Worm (Caenorhabditis elegans) whole organism, young adult: Measurements from ENCODE around the gene C01G6.3.

Source experiments
- B0019.2 ChIP-seq: fragments of 200-800 bp; sonication (Bioruptor generic); conservative IDR thresholded peaks from 2 replicates; pipeline ENCODE4 v1.3.6; 2022; ENCODE audit warnings: missing genetic modification reagents, missing genetic modification characterization, missing compliant biosample characterization
- C17E4.6 ChIP-seq: fragments of 200-800 bp; sonication (Bioruptor generic); IDR thresholded peaks from 2 replicates; pipeline ENCODE4 v1.3.6; 2022; ENCODE audit warnings: missing genetic modification reagents, missing genetic modification characterization, missing compliant biosample characterization
- F37B4.10 ChIP-seq: fragments of 200-800 bp; sonication (Bioruptor generic); IDR thresholded peaks from 2 replicates; pipeline ENCODE4 v1.3.6; 2022; ENCODE audit warnings: missing genetic modification characterization, missing compliant biosample characterization
- F52B5.7 ChIP-seq: sonication (generic microtip); optimal IDR thresholded peaks from 2 replicates; lab custom pipeline; 2016; ENCODE audit warnings: mild to moderate bottlenecking, missing genetic modification characterization, missing compliant biosample characterization
- F55B11.4 ChIP-seq: sonication (generic microtip); optimal IDR thresholded peaks from 2 replicates; lab custom pipeline; 2016; ENCODE audit warnings: missing compliant biosample characterization, missing genetic modification characterization, borderline replicate concordance; ENCODE audit not compliant: insufficient read depth
- F57A8.1 ChIP-seq: fragments of 200-800 bp; sonication (Bioruptor generic); optimal IDR thresholded peaks from 2 replicates; lab custom pipeline; 2018; ENCODE audit warnings: mild to moderate bottlenecking, missing genetic modification characterization, moderate library complexity, missing compliant biosample characterization
- K11D2.4 ChIP-seq: fragments of 200-800 bp; sonication (Bioruptor generic); IDR thresholded peaks from 2 replicates; pipeline ENCODE4 v1.3.6; 2022; ENCODE audit warnings: missing genetic modification reagents, missing genetic modification characterization, missing compliant biosample characterization
- T07F8.4 ChIP-seq: sonication (generic microtip); optimal IDR thresholded peaks from 2 replicates; lab custom pipeline; 2016; ENCODE audit warnings: mild to moderate bottlenecking, missing genetic modification characterization, moderate library complexity, missing compliant biosample characterization
- T26A5.8 ChIP-seq: sonication (generic microtip); optimal IDR thresholded peaks from 2 replicates; lab custom pipeline; 2016; ENCODE audit warnings: missing genetic modification characterization, missing compliant biosample characterization
- Y56A3A.18 ChIP-seq: fragments of 200-800 bp; sonication (Bioruptor generic); IDR thresholded peaks from 2 replicates; pipeline ENCODE4 v1.3.6; 2022; ENCODE audit warnings: missing genetic modification reagents, missing genetic modification characterization, missing compliant biosample characterization
- akir-1 ChIP-seq: fragments of 200-800 bp; sonication (Bioruptor generic); optimal IDR thresholded peaks from 2 replicates; lab custom pipeline; 2018; ENCODE audit warnings: mild to moderate bottlenecking, missing genetic modification characterization, moderate library complexity, missing compliant biosample characterization
- ama-1 ChIP-seq, 3 experiments: fragments of 150-350 bp in 1 of 3; sonication (generic microtip) in 2 of 3; optimal IDR thresholded peaks; 2 replicates each; lab custom pipeline; 2014 to 2018; ENCODE audit warnings: missing biosample characterization in 2 of 3, missing genetic modification characterization in 2 of 3, missing genetic modification reagents in 2 of 3
- aptf-3 ChIP-seq: fragments of 200-800 bp; sonication (Bioruptor generic); IDR thresholded peaks from 2 replicates; pipeline ENCODE4 v1.3.6; 2022; ENCODE audit warnings: missing genetic modification characterization, missing compliant biosample characterization
- athp-1 ChIP-seq: sonication (generic microtip); optimal IDR thresholded peaks from 2 replicates; lab custom pipeline; 2017; ENCODE audit warnings: mild to moderate bottlenecking, missing genetic modification characterization, missing compliant biosample characterization
- bed-2 ChIP-seq: fragments of 200-800 bp; sonication (Bioruptor generic); IDR thresholded peaks from 2 replicates; pipeline ENCODE4 v1.3.6; 2022; ENCODE audit warnings: missing genetic modification reagents, missing genetic modification characterization, missing compliant biosample characterization
- ccch-3 ChIP-seq: fragments of 200-800 bp; sonication (Bioruptor generic); optimal IDR thresholded peaks from 2 replicates; lab custom pipeline; 2018; ENCODE audit warnings: mild to moderate bottlenecking, missing genetic modification characterization, missing compliant biosample characterization
- ceh-40 ChIP-seq: fragments of 200-800 bp; sonication (Bioruptor generic); IDR thresholded peaks from 2 replicates; pipeline ENCODE4 v1.3.6; 2022; ENCODE audit warnings: missing genetic modification characterization, missing compliant biosample characterization
- ceh-58 ChIP-seq: fragments of 200-800 bp; sonication (Bioruptor generic); IDR thresholded peaks from 2 replicates; pipeline ENCODE4 v1.3.6; 2022; ENCODE audit warnings: missing genetic modification characterization, missing compliant biosample characterization
- dpl-1 ChIP-seq: fragments of 150-350 bp; optimal IDR thresholded peaks from 2 replicates; lab custom pipeline; 2014; ENCODE audit warnings: missing biosample characterization, missing genetic modification reagents, missing genetic modification characterization
- egl-44 ChIP-seq: fragments of 200-800 bp; sonication (Bioruptor generic); IDR thresholded peaks from 2 replicates; pipeline ENCODE4 v1.3.6; 2022; ENCODE audit warnings: missing genetic modification reagents, missing genetic modification characterization, missing compliant biosample characterization
- egrh-3 ChIP-seq: fragments of 200-800 bp; sonication (Bioruptor generic); IDR thresholded peaks from 2 replicates; pipeline ENCODE4 v1.3.6; 2022; ENCODE audit warnings: missing genetic modification reagents, missing genetic modification characterization, missing compliant biosample characterization
- fkh-3 ChIP-seq: sonication (generic microtip); optimal IDR thresholded peaks from 2 replicates; lab custom pipeline; 2016; ENCODE audit warnings: mild to moderate bottlenecking, missing genetic modification characterization, missing compliant biosample characterization
- him-1 ChIP-seq: sonication (generic microtip); optimal IDR thresholded peaks from 2 replicates; lab custom pipeline; 2016; ENCODE audit warnings: missing genotype, missing genetic modification reagents, missing genetic modification characterization, missing compliant biosample characterization
- lag-1 ChIP-seq: fragments of 200-800 bp; sonication (Bioruptor generic); IDR thresholded peaks from 2 replicates; pipeline ENCODE4 v1.3.6; 2022; ENCODE audit warnings: missing genetic modification reagents, missing genetic modification characterization, missing compliant biosample characterization
- lin-35 ChIP-seq, 3 experiments: fragments of 150-350 bp in 2 of 3; sonication (generic microtip) in 1 of 3; optimal IDR thresholded peaks; 2 replicates each; lab custom pipeline; 2014 to 2018; ENCODE audit warnings: missing biosample characterization in 3 of 3, missing genetic modification characterization in 3 of 3, missing genetic modification reagents in 3 of 3
- lin-40 ChIP-seq: sonication (generic microtip); optimal IDR thresholded peaks from 2 replicates; lab custom pipeline; 2016; ENCODE audit warnings: missing genetic modification characterization, mild to moderate bottlenecking, missing compliant biosample characterization, missing genotype, missing genetic modification reagents
- lir-1 ChIP-seq: fragments of 200-800 bp; sonication (Bioruptor generic); conservative IDR thresholded peaks from 2 replicates; pipeline ENCODE4 v1.3.6; 2022; ENCODE audit warnings: missing genetic modification reagents, missing genetic modification characterization, missing compliant biosample characterization
- lsl-1 ChIP-seq: fragments of 200-800 bp; sonication (Bioruptor generic); optimal IDR thresholded peaks from 2 replicates; lab custom pipeline; 2018; ENCODE audit warnings: mild to moderate bottlenecking, missing genetic modification characterization, moderate library complexity, missing compliant biosample characterization
- madf-10 ChIP-seq: sonication (generic microtip); optimal IDR thresholded peaks from 2 replicates; lab custom pipeline; 2016; ENCODE audit warnings: mild to moderate bottlenecking, missing genetic modification characterization, missing compliant biosample characterization
- madf-6 ChIP-seq: fragments of 200-800 bp; sonication (Bioruptor generic); IDR thresholded peaks from 2 replicates; pipeline ENCODE4 v1.3.6; 2022; ENCODE audit warnings: missing genetic modification reagents, missing genetic modification characterization, missing compliant biosample characterization
- madf-8 ChIP-seq: fragments of 200-800 bp; sonication (Bioruptor generic); conservative IDR thresholded peaks from 2 replicates; pipeline ENCODE4 v1.3.6; 2022; ENCODE audit warnings: missing genetic modification reagents, missing genetic modification characterization, missing compliant biosample characterization
- mel-28 ChIP-seq: sonication (generic microtip); optimal IDR thresholded peaks from 2 replicates; lab custom pipeline; 2016; ENCODE audit warnings: borderline replicate concordance, mild to moderate bottlenecking, missing genetic modification characterization, missing compliant biosample characterization
- mes-4 ChIP-seq: sonication (generic microtip); optimal IDR thresholded peaks from 2 replicates; lab custom pipeline; 2016; ENCODE audit warnings: missing genotype, missing genetic modification characterization, missing compliant biosample characterization
- nfya-1 ChIP-seq: sonication (generic microtip); optimal IDR thresholded peaks from 2 replicates; lab custom pipeline; 2017; ENCODE audit warnings: antibody characterized with exemption, missing compliant biosample characterization, missing genetic modification characterization, borderline replicate concordance; ENCODE audit not compliant: insufficient read depth
- nhr-120 ChIP-seq: fragments of 200-800 bp; sonication (Bioruptor generic); IDR thresholded peaks from 2 replicates; pipeline ENCODE4 v1.3.6; 2022; ENCODE audit warnings: missing genetic modification characterization, missing compliant biosample characterization
- nhr-27 ChIP-seq: fragments of 200-800 bp; sonication (Bioruptor generic); optimal IDR thresholded peaks from 2 replicates; lab custom pipeline; 2018; ENCODE audit warnings: mild to moderate bottlenecking, missing genetic modification characterization, moderate library complexity, missing compliant biosample characterization
- rcor-1 ChIP-seq: fragments of 200-800 bp; sonication (Bioruptor generic); IDR thresholded peaks from 2 replicates; pipeline ENCODE4 v1.3.6; 2022; ENCODE audit warnings: missing genetic modification reagents, missing genetic modification characterization, missing compliant biosample characterization
- repo-1 ChIP-seq: sonication (generic microtip); optimal IDR thresholded peaks from 2 replicates; lab custom pipeline; 2017; ENCODE audit warnings: mild to moderate bottlenecking, missing genetic modification characterization, missing compliant biosample characterization
- snpc-1.3 ChIP-seq: sonication (generic microtip); optimal IDR thresholded peaks from 2 replicates; lab custom pipeline; 2017; ENCODE audit warnings: missing genetic modification characterization, mild to moderate bottlenecking, missing compliant biosample characterization, antibody characterized with exemption, moderate library complexity, missing genotype, missing genetic modification reagents; ENCODE audit not compliant: insufficient read depth
- snpc-4 ChIP-seq, 5 experiments: fragments of 150-350 bp in 1 of 5; sonication (generic microtip) in 4 of 5; optimal IDR thresholded peaks; 2 replicates each; lab custom pipeline; 2014 to 2018; ENCODE audit warnings: missing genetic modification characterization in 5 of 5, missing biosample characterization in 3 of 5, antibody characterized with exemption in 2 of 5, mild to moderate bottlenecking in 2 of 5, missing compliant biosample characterization in 2 of 5, missing genotype in 2 of 5, moderate library complexity in 2 of 5, missing genetic modification reagents in 1 of 5
- somi-1 ChIP-seq: fragments of 200-800 bp; sonication (Bioruptor generic); optimal IDR thresholded peaks from 2 replicates; lab custom pipeline; 2018; ENCODE audit warnings: mild to moderate bottlenecking, missing genetic modification characterization, missing compliant biosample characterization
- sptf-2 ChIP-seq: fragments of 200-800 bp; sonication (Bioruptor generic); optimal IDR thresholded peaks from 2 replicates; lab custom pipeline; 2018; ENCODE audit warnings: mild to moderate bottlenecking, missing genetic modification characterization, missing compliant biosample characterization
- tbx-9 ChIP-seq: sonication (generic microtip); optimal IDR thresholded peaks from 2 replicates; lab custom pipeline; 2016; ENCODE audit warnings: borderline replicate concordance, missing genetic modification characterization, inconsistent platforms, missing compliant biosample characterization
- tlf-1 ChIP-seq: fragments of 200-800 bp; sonication (Bioruptor generic); optimal IDR thresholded peaks from 2 replicates; lab custom pipeline; 2018; ENCODE audit warnings: mild to moderate bottlenecking, missing genetic modification characterization, missing compliant biosample characterization
- xnd-1 ChIP-seq: sonication (generic microtip); optimal IDR thresholded peaks from 2 replicates; lab custom pipeline; 2016; ENCODE audit warnings: missing genotype, missing genetic modification reagents, missing genetic modification characterization, missing compliant biosample characterization
- zfh-2 ChIP-seq: fragments of 200-800 bp; sonication (Bioruptor generic); conservative IDR thresholded peaks from 2 replicates; pipeline ENCODE4 v1.3.6; 2022; ENCODE audit warnings: missing genetic modification reagents, missing genetic modification characterization, missing compliant biosample characterization
- ztf-25 ChIP-seq: fragments of 200-800 bp; sonication (Bioruptor generic); IDR thresholded peaks from 2 replicates; pipeline ENCODE4 v1.3.6; 2022; ENCODE audit warnings: missing genetic modification reagents, missing genetic modification characterization, missing compliant biosample characterization

The C01G6.3 gene

ce11 chrII:9282787-9283186 is 13.1 kb downstream of the C01G6.3 start (continued):
- TF ChIP-seq athp-1 (tag; lab: Kevin White, UChicago) (no peak), bed-2 (GFP tag; lab: Robert Waterston, UW) (no peak), lag-1 (no peak), fkh-3 (tag; lab: Kevin White, UChicago) (no peak), ceh-58 (GFP tag; lab: Robert Waterston, UW) (no peak), tbx-9 (tag; lab: Kevin White, UChicago) (no peak), him-1 (tag; lab: Kevin White, UChicago) (no peak), repo-1 (tag; lab: Kevin White, UChicago) (peak; percentile 65), lsl-1 (GFP tag; lab: Kevin White, UChicago) (no peak), nfya-1 (no peak), F52B5.7 (tag; lab: Kevin White, UChicago) (peak; percentile 42), egl-44 (0 out of 2 replicates have a peak, but pooled peaks have one; percentile 67), C17E4.6 (GFP tag; lab: Robert Waterston, UW) (no peak), ztf-25 (no peak), ceh-40 (GFP tag; lab: Robert Waterston, UW) (no peak), ccch-3 (no peak), snpc-1.3 (peak; percentile 12), F37B4.10 (GFP tag; lab: Robert Waterston, UW) (no peak), rcor-1 (peak; percentile 58; the same call in 1 of the 2 replicates), lin-35 (GFP tag; optimal IDR thresholded peaks at IDR 0.05; lab: Kevin White, UChicago) (peak in 1 of 3 experiments; percentile 82), F55B11.4 (tag; lab: Kevin White, UChicago) (no peak), lir-1 (GFP tag; lab: Robert Waterston, UW) (0 out of 2 replicates have a peak, but pooled peaks have one; percentile 6), mes-4 (tag; lab: Kevin White, UChicago) (no peak), mel-28 (tag; lab: Kevin White, UChicago) (no peak), madf-8 (GFP tag; lab: Robert Waterston, UW) (no peak), somi-1 (GFP tag; lab: Kevin White, UChicago) (peak; percentile 73), T07F8.4 (tag; lab: Kevin White, UChicago) (no peak), nhr-120 (GFP tag; lab: Robert Waterston, UW) (no peak), B0019.2 (GFP tag; lab: Robert Waterston, UW) (no peak), Y56A3A.18 (GFP tag; lab: Robert Waterston, UW) (0 out of 2 replicates have a peak, but pooled peaks have one; percentile 31), T26A5.8 (no peak), akir-1 (GFP tag; lab: Kevin White, UChicago) (no peak), aptf-3 (no peak), lin-40 (tag; lab: Kevin White, UChicago) (peak; percentile 87), madf-6 (GFP tag; lab: Robert Waterston, UW) (peak; percentile 17; the same call in 1 of the 2 replicates), F57A8.1 (GFP tag; lab: Kevin White, UChicago) (no peak), ama-1 (optimal IDR thresholded peaks at IDR 0.05; lab: Kevin White, UChicago) (peak; percentile 33), ama-1 (GFP tag; optimal IDR thresholded peaks at IDR 0.05; lab: Kevin White, UChicago) (peak in 1 of 2 experiments; percentile 50), K11D2.4 (GFP tag; lab: Robert Waterston, UW) (peak; percentile 65; the same call in 1 of the 2 replicates), egrh-3 (no peak), dpl-1 (GFP tag; lab: Kevin White, UChicago) (no peak), madf-10 (peak; percentile 77), zfh-2 (GFP tag; lab: Robert Waterston, UW) (peak; percentile 94), xnd-1 (no peak), snpc-4 (GFP tag; optimal IDR thresholded peaks at IDR 0.05; lab: Kevin White, UChicago) (no peak), snpc-4 (tag; optimal IDR thresholded peaks at IDR 0.05; lab: Kevin White, UChicago) (peak; percentile 59 to 79 (median 70)), nhr-27 (tag; lab: Kevin White, UChicago) (no peak), sptf-2 (GFP tag; lab: Kevin White, UChicago) (peak; percentile 38), tlf-1 (GFP tag; lab: Kevin White, UChicago) (peak; percentile 44)
